Fruit fly (Drosophila melanogaster) whole organism, embryonic: ENCODE data around the gene Yip1d1.

Source experiments
- CG11093 ChIP-seq: fragments of 200-800 bp; sonication (Bioruptor generic); IDR thresholded peaks from 3 replicates; pipeline ENCODE4 v1.3.6; 2022; ENCODE audit warnings: missing biosample characterization, missing genetic modification characterization
- CG12071 ChIP-seq: fragments of 200-800 bp; sonication (Bioruptor generic); optimal IDR thresholded peaks from 3 replicates; lab custom pipeline; 2018; ENCODE audit warnings: missing biosample characterization, mild to moderate bottlenecking, missing genetic modification characterization
- CG12769 ChIP-seq: fragments of 200-800 bp; sonication (Bioruptor generic); optimal IDR thresholded peaks from 2 replicates; lab custom pipeline; 2019; ENCODE audit warnings: missing biosample characterization, mild to moderate bottlenecking, missing genetic modification characterization, moderate library complexity
- CG13123 ChIP-seq: fragments of 200-800 bp; sonication (Bioruptor generic); optimal IDR thresholded peaks from 2 replicates; lab custom pipeline; 2016; ENCODE audit warnings: missing biosample characterization, missing genetic modification characterization
- CG14441 ChIP-seq: fragments of 200-800 bp; sonication (Bioruptor generic); IDR thresholded peaks from 2 replicates; pipeline ENCODE4 v1.3.6; 2022; ENCODE audit warnings: missing biosample characterization, missing genetic modification characterization
- CG1529 ChIP-seq: fragments of 200-800 bp; sonication (Bioruptor generic); optimal IDR thresholded peaks from 3 replicates; lab custom pipeline; 2018; ENCODE audit warnings: missing biosample characterization, missing genetic modification characterization
- CG16863 ChIP-seq: fragments of 200-800 bp; sonication (Bioruptor generic); optimal IDR thresholded peaks from 3 replicates; lab custom pipeline; 2016; ENCODE audit warnings: missing biosample characterization, missing genetic modification characterization
- CG17612 ChIP-seq: fragments of 200-800 bp; sonication (Bioruptor generic); IDR thresholded peaks from 2 replicates; pipeline ENCODE4 v1.3.6; 2022; ENCODE audit warnings: missing biosample characterization, missing genetic modification characterization
- CG2120 ChIP-seq: fragments of 200-800 bp; sonication (Bioruptor generic); optimal IDR thresholded peaks from 3 replicates; lab custom pipeline; 2016; ENCODE audit warnings: missing biosample characterization, missing genetic modification characterization
- CG31365 ChIP-seq: fragments of 200-800 bp; sonication (Bioruptor generic); optimal IDR thresholded peaks from 2 replicates; lab custom pipeline; 2018; ENCODE audit warnings: missing biosample characterization, mild to moderate bottlenecking, missing genetic modification characterization
- CG32532 ChIP-seq: fragments of 200-800 bp; sonication (Bioruptor generic); IDR thresholded peaks from 2 replicates; pipeline ENCODE4 v1.3.6; 2022; ENCODE audit warnings: missing biosample characterization, missing genetic modification characterization
- CG32772 ChIP-seq: fragments of 200-800 bp; sonication (Bioruptor generic); IDR thresholded peaks from 2 replicates; pipeline ENCODE4 v1.3.6; 2022; ENCODE audit warnings: missing biosample characterization, missing genetic modification characterization
- CG8089 ChIP-seq: fragments of 200-800 bp; sonication (Bioruptor generic); optimal IDR thresholded peaks from 3 replicates; lab custom pipeline; 2016; ENCODE audit warnings: missing biosample characterization, missing genetic modification characterization
- CG8281 ChIP-seq: fragments of 200-800 bp; sonication (Bioruptor generic); optimal IDR thresholded peaks from 2 replicates; lab custom pipeline; 2018; ENCODE audit warnings: missing biosample characterization, mild to moderate bottlenecking, missing genetic modification characterization, moderate library complexity
- Dip2 ChIP-seq: fragments of 200-800 bp; sonication (Bioruptor generic); IDR thresholded peaks from 2 replicates; pipeline ENCODE4 v1.3.6; 2022; ENCODE audit warnings: missing biosample characterization, missing genetic modification characterization
- E2f1 ChIP-seq: fragments of 200-800 bp; sonication (Bioruptor generic); IDR thresholded peaks from 2 replicates; pipeline ENCODE4 v1.3.6; 2022; ENCODE audit warnings: missing biosample characterization, missing genetic modification characterization
- Eip74EF ChIP-seq, 2 experiments: fragments of 200-800 bp in 1 of 2; fragments of >200 bp in 1 of 2; sonication (Bioruptor generic) in 1 of 2; optimal IDR thresholded peaks; 2 replicates each; lab custom pipeline; 2017 to 2019; ENCODE audit warnings: missing biosample characterization in 2 of 2, missing genetic modification characterization in 2 of 2, mild to moderate bottlenecking in 1 of 2, moderate library complexity in 1 of 2
- Gug ChIP-seq: fragments of 200-800 bp; sonication (Bioruptor generic); IDR thresholded peaks from 4 replicates; pipeline ENCODE4 v1.3.6; 2022; ENCODE audit warnings: missing biosample characterization, missing genetic modification characterization
- HLHmδ ChIP-seq: fragments of 200-800 bp; sonication (Bioruptor generic); optimal IDR thresholded peaks from 2 replicates; lab custom pipeline; 2018; ENCODE audit warnings: missing biosample characterization, mild to moderate bottlenecking, missing genetic modification characterization, moderate library complexity
- Hsf ChIP-seq: fragments of 200-800 bp; sonication (Bioruptor generic); optimal IDR thresholded peaks from 3 replicates; lab custom pipeline; 2016; ENCODE audit warnings: missing biosample characterization, missing genetic modification characterization
- Med ChIP-seq: fragments of 200-800 bp; sonication (Bioruptor generic); peaks from one replicate; lab custom pipeline; 2016; ENCODE audit warnings: missing biosample characterization, missing genetic modification characterization, mild to moderate bottlenecking, inconsistent platforms, moderate library complexity
- Nf-YA ChIP-seq: fragments of 200-800 bp; sonication (Bioruptor generic); IDR thresholded peaks from 2 replicates; pipeline ENCODE4 v1.3.6; 2022; ENCODE audit warnings: missing biosample characterization, missing genetic modification characterization
- Sin3A ChIP-seq: fragments of >200 bp; optimal IDR thresholded peaks from 2 replicates; lab custom pipeline; 2018
- YL-1 ChIP-seq: fragments of 200-800 bp; sonication (Bioruptor generic); optimal IDR thresholded peaks from 3 replicates; lab custom pipeline; 2017; ENCODE audit warnings: missing biosample characterization, mild to moderate bottlenecking, missing genetic modification characterization
- ato ChIP-seq: fragments of 200-800 bp; sonication (Bioruptor generic); IDR thresholded peaks from 2 replicates; pipeline ENCODE4 v1.3.6; 2022; ENCODE audit warnings: missing biosample characterization, missing genetic modification characterization; ENCODE audit not compliant: partially characterized antibody
- br ChIP-seq: fragments of >200 bp; optimal IDR thresholded peaks from 2 replicates; lab custom pipeline; 2017
- dimm ChIP-seq: fragments of 200-800 bp; sonication (Bioruptor generic); IDR thresholded peaks from 2 replicates; pipeline ENCODE4 v1.3.6; 2022; ENCODE audit warnings: missing biosample characterization, missing genetic modification characterization
- dm ChIP-seq: fragments of 200-800 bp; sonication (Bioruptor generic); optimal IDR thresholded peaks from 3 replicates; lab custom pipeline; 2016; ENCODE audit warnings: missing biosample characterization, missing genetic modification characterization
- dmrt99B ChIP-seq: fragments of 200-800 bp; sonication (Bioruptor generic); optimal IDR thresholded peaks from 2 replicates; lab custom pipeline; 2018; ENCODE audit warnings: missing biosample characterization, mild to moderate bottlenecking, missing genetic modification characterization, moderate library complexity
- ems ChIP-seq: fragments of 200-800 bp; sonication (Bioruptor generic); optimal IDR thresholded peaks from 3 replicates; lab custom pipeline; 2016; ENCODE audit warnings: missing biosample characterization, missing genetic modification characterization
- gce ChIP-seq: fragments of 200-800 bp; sonication (Bioruptor generic); IDR thresholded peaks from 3 replicates; pipeline ENCODE4 v1.3.6; 2022; ENCODE audit warnings: missing biosample characterization, missing genetic modification characterization
- gcm ChIP-seq: fragments of 200-800 bp; sonication (Bioruptor generic); optimal IDR thresholded peaks from 2 replicates; lab custom pipeline; 2019; ENCODE audit warnings: missing biosample characterization, mild to moderate bottlenecking, missing genetic modification characterization, moderate library complexity
- gsb-n ChIP-seq: fragments of 200-800 bp; sonication (Bioruptor generic); optimal IDR thresholded peaks from 3 replicates; lab custom pipeline; 2018; ENCODE audit warnings: missing biosample characterization, mild to moderate bottlenecking, missing genetic modification characterization
- ind ChIP-seq: fragments of 200-800 bp; sonication (Bioruptor generic); optimal IDR thresholded peaks from 3 replicates; lab custom pipeline; 2016; ENCODE audit warnings: missing biosample characterization, missing genetic modification characterization
- kay ChIP-seq: fragments of 200-800 bp; sonication (Bioruptor generic); optimal IDR thresholded peaks from 2 replicates; lab custom pipeline; 2016; ENCODE audit warnings: missing biosample characterization, missing genetic modification characterization
- lilli ChIP-seq: fragments of 200-800 bp; sonication (Bioruptor generic); optimal IDR thresholded peaks from 3 replicates; lab custom pipeline; 2016; ENCODE audit warnings: missing biosample characterization, missing genetic modification characterization
- peb ChIP-seq: fragments of 200-800 bp; sonication (Bioruptor generic); IDR thresholded peaks from 2 replicates; pipeline ENCODE4 v1.3.6; 2022; ENCODE audit warnings: missing biosample characterization, missing genetic modification characterization
- phol ChIP-seq: fragments of 200-800 bp; sonication (Bioruptor generic); optimal IDR thresholded peaks from 3 replicates; lab custom pipeline; 2018; ENCODE audit warnings: missing biosample characterization, mild to moderate bottlenecking, missing genetic modification characterization, moderate library complexity
- pita ChIP-seq: fragments of 200-800 bp; sonication (Bioruptor generic); optimal IDR thresholded peaks from 2 replicates; lab custom pipeline; 2017; ENCODE audit warnings: missing biosample characterization, mild to moderate bottlenecking, missing genetic modification characterization
- prd ChIP-seq, 3 experiments: fragments of >200 bp in 2 of 3; fragments of 200-800 bp in 1 of 3; sonication (Bioruptor generic) in 1 of 3; optimal IDR thresholded peaks in 2 of 3; IDR thresholded peaks in 1 of 3; 2 replicates in 2 of 3; 3 replicates in 1 of 3; pipeline versions ENCODE4 v1.3.6 to Lab custom; 2017 to 2022; ENCODE audit warnings: missing biosample characterization in 1 of 3, missing genetic modification characterization in 1 of 3
- ranshi ChIP-seq: fragments of 200-800 bp; sonication (Bioruptor generic); IDR thresholded peaks from 2 replicates; pipeline ENCODE4 v1.3.6; 2022; ENCODE audit warnings: missing biosample characterization, missing genetic modification characterization
- sc ChIP-seq, 3 experiments: fragments of >200 bp in 2 of 3; fragments of 200-800 bp in 1 of 3; sonication (Bioruptor generic) in 1 of 3; optimal IDR thresholded peaks; 2 replicates in 2 of 3; 3 replicates in 1 of 3; lab custom pipeline; 2017; ENCODE audit warnings: mild to moderate bottlenecking in 1 of 3, missing biosample characterization in 1 of 3, missing genetic modification characterization in 1 of 3, missing genetic modification reagents in 1 of 3
- scrt ChIP-seq: fragments of 200-800 bp; sonication (Bioruptor generic); optimal IDR thresholded peaks from 2 replicates; lab custom pipeline; 2018; ENCODE audit warnings: missing biosample characterization, mild to moderate bottlenecking, missing genetic modification characterization, moderate library complexity
- sd ChIP-seq: fragments of 200-800 bp; sonication (Bioruptor generic); optimal IDR thresholded peaks from 3 replicates; lab custom pipeline; 2018; ENCODE audit warnings: missing biosample characterization, mild to moderate bottlenecking, missing genetic modification characterization, moderate library complexity
- sqz ChIP-seq: fragments of 200-800 bp; sonication (Bioruptor generic); optimal IDR thresholded peaks from 3 replicates; lab custom pipeline; 2018; ENCODE audit warnings: missing biosample characterization, mild to moderate bottlenecking, missing genetic modification characterization
- stc ChIP-seq: fragments of 200-800 bp; sonication (Bioruptor generic); IDR thresholded peaks from 2 replicates; pipeline ENCODE4 v1.3.6; 2022; ENCODE audit warnings: missing biosample characterization, missing genetic modification characterization
- tio ChIP-seq: fragments of 200-800 bp; sonication (Bioruptor generic); optimal IDR thresholded peaks from 2 replicates; lab custom pipeline; 2017; ENCODE audit warnings: missing biosample characterization, missing genetic modification characterization, inconsistent platforms
- vnd ChIP-seq: fragments of 200-800 bp; sonication (Bioruptor generic); IDR thresholded peaks from 3 replicates; pipeline ENCODE4 v1.3.6; 2022; ENCODE audit warnings: missing biosample characterization, missing genetic modification characterization; ENCODE audit not compliant: partially characterized antibody
- wor ChIP-seq: fragments of 200-800 bp; sonication (Bioruptor generic); IDR thresholded peaks from 2 replicates; pipeline ENCODE4 v1.3.6; 2022; ENCODE audit warnings: missing biosample characterization, missing genetic modification characterization
- yki ChIP-seq: fragments of >200 bp; optimal IDR thresholded peaks from 3 replicates; lab custom pipeline; 2018

Gene Yip1d1

DNA sequence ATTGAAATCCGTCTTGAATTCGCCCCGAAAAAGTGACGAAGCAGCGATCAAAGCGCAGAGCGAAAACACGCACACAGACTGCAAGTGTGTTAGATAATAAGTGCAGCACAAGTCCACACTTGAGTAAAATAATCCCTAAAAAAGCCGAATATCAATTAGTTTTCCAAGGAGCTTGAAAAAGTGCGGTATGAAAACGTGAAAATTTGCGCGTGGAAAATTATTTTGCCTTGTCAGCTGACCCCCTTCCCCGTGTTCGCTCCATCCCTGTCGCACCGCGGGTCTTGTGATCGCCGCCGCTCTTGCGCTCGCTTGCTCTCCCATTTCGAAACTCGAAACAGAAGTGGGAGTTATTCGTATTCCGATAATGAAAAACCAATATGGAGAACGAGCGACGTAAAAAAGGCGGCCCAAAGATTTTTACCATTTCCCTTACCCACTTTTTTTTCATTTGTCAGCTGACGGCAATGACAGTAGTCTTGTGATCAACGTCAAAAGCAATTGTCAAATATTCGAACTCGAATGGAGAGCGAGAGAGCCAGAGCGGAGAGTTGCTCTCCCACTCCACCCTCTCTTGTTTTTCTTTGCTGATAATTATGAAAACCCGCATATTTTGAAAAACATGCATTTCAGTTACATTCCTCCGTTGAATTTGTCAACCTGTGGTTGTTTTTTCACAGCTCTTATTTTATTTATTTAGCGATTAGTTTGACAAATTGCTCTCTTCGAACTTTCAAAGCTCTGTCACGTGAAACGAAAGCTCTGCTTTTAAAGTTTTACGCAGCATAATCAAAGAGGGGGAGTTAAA lies 25.7 kb downstream of the Yip1d1 start:
- peak; percentile 65 for TF ChIP-seq sd
- TF ChIP-seq tio (GFP tag; lab: Kevin White, UChicago): no peak
- no peak for TF ChIP-seq stc (GFP tag; lab: Robert Waterston, UW)
- TF ChIP-seq CG14441 (GFP tag; lab: Robert Waterston, UW): no peak
- no peak for TF ChIP-seq CG2120 (GFP tag; lab: Kevin White, UChicago)
- TF ChIP-seq lilli (GFP tag; lab: Kevin White, UChicago): no peak
- no peak for TF ChIP-seq pita
- TF ChIP-seq ind: no peak
- TF ChIP-seq sqz (GFP tag; lab: Kevin White, UChicago): peak; percentile 37
- TF ChIP-seq Dip2 (GFP tag; lab: Robert Waterston, UW): no peak
- peak; percentile 68 for TF ChIP-seq Med (GFP tag; lab: Kevin White, UChicago)
- no peak for TF ChIP-seq CG16863 (GFP tag; lab: Kevin White, UChicago)
- TF ChIP-seq peb (GFP tag; lab: Robert Waterston, UW): no peak
- TF ChIP-seq scrt (GFP tag; lab: Kevin White, UChicago): no peak
- no peak for TF ChIP-seq CG8281
- no peak for TF ChIP-seq CG8089 (GFP tag; lab: Kevin White, UChicago)
- TF ChIP-seq dimm (GFP tag; lab: Robert Waterston, UW): no peak
- no peak for TF ChIP-seq sc (optimal IDR thresholded peaks at IDR 0.05; lab: Kevin White, UChicago)
- TF ChIP-seq sc (GFP tag; optimal IDR thresholded peaks at IDR 0.05; lab: Kevin White, UChicago): no peak
- TF ChIP-seq kay (GFP tag; lab: Kevin White, UChicago): no peak
- TF ChIP-seq Hsf (GFP tag; lab: Kevin White, UChicago): no peak
- no peak for TF ChIP-seq CG31365 (tag; lab: Kevin White, UChicago)
- peak; percentile 39 for TF ChIP-seq phol
- TF ChIP-seq dm: no peak
- TF ChIP-seq prd (optimal IDR thresholded peaks at IDR 0.05; lab: Kevin White, UChicago): no peak
- 0 out of 3 replicates have a peak, but pooled peaks have one; percentile 18 for TF ChIP-seq prd (GFP tag; IDR thresholded peaks at IDR 0.05; lab: Robert Waterston, UW)
- no peak for TF ChIP-seq ranshi (GFP tag; lab: Robert Waterston, UW)
- no peak for TF ChIP-seq CG1529
- TF ChIP-seq ato (GFP tag; lab: Robert Waterston, UW): no peak
- TF ChIP-seq vnd (GFP tag; lab: Robert Waterston, UW): no peak
- TF ChIP-seq HLHmδ (GFP tag; lab: Kevin White, UChicago): no peak
- TF ChIP-seq gsb-n (tag; lab: Kevin White, UChicago): no peak
- TF ChIP-seq ems (GFP tag; lab: Kevin White, UChicago): no peak
- no peak for TF ChIP-seq Gug (GFP tag; lab: Robert Waterston, UW)
- peak; percentile 76 for TF ChIP-seq gcm (GFP tag; lab: Kevin White, UChicago)
- peak; percentile 25 for TF ChIP-seq yki (lab: Kevin White, UChicago)
- no peak for TF ChIP-seq CG11093 (GFP tag; lab: Robert Waterston, UW)
- TF ChIP-seq Nf-YA: no peak
- peak; percentile 7 for TF ChIP-seq CG12769
- TF ChIP-seq Eip74EF (GFP tag; optimal IDR thresholded peaks at IDR 0.05; lab: Kevin White, UChicago): no peak
- TF ChIP-seq CG17612: no peak
- no peak for TF ChIP-seq Sin3A (lab: Kevin White, UChicago)
- no peak for TF ChIP-seq gce
- TF ChIP-seq dmrt99B: no peak
- no peak for TF ChIP-seq br (lab: Kevin White, UChicago)
- peak; percentile 20 for TF ChIP-seq YL-1 (GFP tag; lab: Kevin White, UChicago)
- peak; percentile 30; the same call in 1 of the 2 replicates for TF ChIP-seq CG32532 (GFP tag; lab: Robert Waterston, UW)
- TF ChIP-seq wor (GFP tag; lab: Robert Waterston, UW): no peak
- no peak for TF ChIP-seq CG32772
- TF ChIP-seq CG12071 (GFP tag; lab: Kevin White, UChicago): no peak
- TF ChIP-seq E2f1: no peak
- TF ChIP-seq CG13123 (GFP tag; lab: Kevin White, UChicago): no peak
